Fruit fly (Drosophila melanogaster) whole organism, embryonic: ENCODE results near the gene jus.

Experiments
- Bgb ChIP-seq: fragments of 200-800 bp; sonication (Bioruptor generic); IDR thresholded peaks from 2 replicates; pipeline ENCODE4 v1.3.6; 2022; ENCODE audit warnings: missing biosample characterization, missing genetic modification characterization; ENCODE audit not compliant: partially characterized antibody
- Bteb2 ChIP-seq: fragments of 200-800 bp; sonication (Bioruptor generic); optimal IDR thresholded peaks from 2 replicates; lab custom pipeline; 2016; ENCODE audit warnings: missing biosample characterization, missing genetic modification characterization
- CG10209 ChIP-seq: fragments of 200-800 bp; sonication (Bioruptor generic); optimal IDR thresholded peaks from 3 replicates; lab custom pipeline; 2017; ENCODE audit warnings: missing biosample characterization, mild to moderate bottlenecking, missing genetic modification characterization, missing genetic modification reagents
- CG10462 ChIP-seq: fragments of 200-800 bp; sonication (Bioruptor generic); optimal IDR thresholded peaks from 2 replicates; lab custom pipeline; 2016; ENCODE audit warnings: missing biosample characterization, missing genetic modification characterization
- CG11456 ChIP-seq: fragments of 200-800 bp; sonication (Bioruptor generic); IDR thresholded peaks from 3 replicates; pipeline ENCODE4 v1.3.6; 2022; ENCODE audit warnings: missing biosample characterization, missing genetic modification characterization
- CG12236 ChIP-seq: fragments of 200-800 bp; sonication (Bioruptor generic); optimal IDR thresholded peaks from 2 replicates; lab custom pipeline; 2016; ENCODE audit warnings: missing biosample characterization, missing genetic modification characterization
- CG14050 ChIP-seq: fragments of 200-800 bp; sonication (Bioruptor generic); IDR thresholded peaks from 3 replicates; pipeline ENCODE4 v1.3.6; 2022; ENCODE audit warnings: missing biosample characterization, missing genetic modification characterization
- CG1603 ChIP-seq: fragments of 200-800 bp; sonication (Bioruptor generic); optimal IDR thresholded peaks from 2 replicates; lab custom pipeline; 2019; ENCODE audit warnings: missing biosample characterization, mild to moderate bottlenecking, missing genetic modification characterization, moderate library complexity
- CG16779 ChIP-seq: fragments of 200-800 bp; sonication (Bioruptor generic); IDR thresholded peaks from 2 replicates; pipeline ENCODE4 v1.3.6; 2022; ENCODE audit warnings: missing biosample characterization, missing genetic modification characterization
- CG17328 ChIP-seq: fragments of 200-800 bp; sonication (Bioruptor generic); IDR thresholded peaks from 2 replicates; pipeline ENCODE4 v1.3.6; 2022; ENCODE audit warnings: missing biosample characterization, missing genetic modification characterization
- CG17829 ChIP-seq: fragments of 200-800 bp; optimal IDR thresholded peaks from 2 replicates; lab custom pipeline; 2019; ENCODE audit warnings: missing biosample characterization, mild to moderate bottlenecking, missing genetic modification characterization, moderate library complexity
- CG18599 ChIP-seq: fragments of 200-800 bp; sonication (Bioruptor generic); optimal IDR thresholded peaks from 3 replicates; lab custom pipeline; 2017; ENCODE audit warnings: missing biosample characterization, missing genetic modification characterization, mild to moderate bottlenecking, moderate library complexity, missing genetic modification reagents
- CG18619 ChIP-seq: fragments of 200-800 bp; sonication (Bioruptor generic); optimal IDR thresholded peaks from 3 replicates; lab custom pipeline; 2017; ENCODE audit warnings: missing biosample characterization, mild to moderate bottlenecking, missing genetic modification characterization
- CG18764 ChIP-seq: fragments of 200-800 bp; sonication (Bioruptor generic); optimal IDR thresholded peaks from 3 replicates; lab custom pipeline; 2016; ENCODE audit warnings: missing biosample characterization, missing genetic modification characterization
- CG3281 ChIP-seq: fragments of 200-800 bp; sonication (Bioruptor generic); optimal IDR thresholded peaks from 3 replicates; lab custom pipeline; 2017; ENCODE audit warnings: missing biosample characterization, mild to moderate bottlenecking, missing genetic modification characterization
- CG4282 ChIP-seq: fragments of 200-800 bp; sonication (Bioruptor generic); optimal IDR thresholded peaks from 2 replicates; lab custom pipeline; 2016; ENCODE audit warnings: missing biosample characterization, missing genetic modification characterization
- CG4424 ChIP-seq: fragments of 200-800 bp; sonication (Bioruptor generic); optimal IDR thresholded peaks from 3 replicates; lab custom pipeline; 2016; ENCODE audit warnings: missing biosample characterization, missing genetic modification characterization
- CG5953 ChIP-seq: fragments of 200-800 bp; sonication (Bioruptor generic); IDR thresholded peaks from 2 replicates; pipeline ENCODE4 v1.3.6; 2022; ENCODE audit warnings: missing biosample characterization, missing genetic modification characterization
- CG6254 ChIP-seq: fragments of 200-800 bp; sonication (Bioruptor generic); optimal IDR thresholded peaks from 3 replicates; lab custom pipeline; 2017; ENCODE audit warnings: mild to moderate bottlenecking, missing biosample characterization, missing genetic modification reagents, missing genetic modification characterization
- CG6654 ChIP-seq: fragments of 200-800 bp; sonication (Bioruptor generic); optimal IDR thresholded peaks from 2 replicates; lab custom pipeline; 2017; ENCODE audit warnings: missing biosample characterization, mild to moderate bottlenecking, missing genetic modification characterization
- CG6683 ChIP-seq: fragments of 200-800 bp; sonication (Bioruptor generic); optimal IDR thresholded peaks from 2 replicates; lab custom pipeline; 2017; ENCODE audit warnings: missing biosample characterization, mild to moderate bottlenecking, missing genetic modification characterization, missing genetic modification reagents
- CG7745 ChIP-seq: fragments of 200-800 bp; sonication (Bioruptor generic); optimal IDR thresholded peaks from 2 replicates; lab custom pipeline; 2018; ENCODE audit warnings: missing biosample characterization, mild to moderate bottlenecking, missing genetic modification characterization, moderate library complexity
- CG7839 ChIP-seq: fragments of 200-800 bp; sonication (Bioruptor generic); optimal IDR thresholded peaks from 3 replicates; lab custom pipeline; 2018; ENCODE audit warnings: missing biosample characterization, mild to moderate bottlenecking, missing genetic modification characterization, moderate library complexity
- CG7928 ChIP-seq: fragments of 200-800 bp; sonication (Bioruptor generic); optimal IDR thresholded peaks from 2 replicates; lab custom pipeline; 2017; ENCODE audit warnings: missing biosample characterization, mild to moderate bottlenecking, missing genetic modification characterization
- CG8089 ChIP-seq: fragments of 200-800 bp; sonication (Bioruptor generic); optimal IDR thresholded peaks from 3 replicates; lab custom pipeline; 2016; ENCODE audit warnings: missing biosample characterization, missing genetic modification characterization
- CG9727 ChIP-seq: fragments of 200-800 bp; sonication (Bioruptor generic); optimal IDR thresholded peaks from 3 replicates; lab custom pipeline; 2017; ENCODE audit warnings: missing biosample characterization, mild to moderate bottlenecking, missing genetic modification characterization
- CG9932 ChIP-seq: fragments of 200-800 bp; sonication (Bioruptor generic); IDR thresholded peaks from 2 replicates; pipeline ENCODE4 v1.3.6; 2022; ENCODE audit warnings: missing biosample characterization, missing genetic modification characterization
- Fer2 ChIP-seq: fragments of 200-800 bp; sonication (Bioruptor generic); optimal IDR thresholded peaks from 2 replicates; lab custom pipeline; 2018; ENCODE audit warnings: missing biosample characterization, mild to moderate bottlenecking, missing genetic modification characterization, moderate library complexity
- Fer3 ChIP-seq: fragments of 200-800 bp; sonication (Bioruptor generic); optimal IDR thresholded peaks from 2 replicates; lab custom pipeline; 2018; ENCODE audit warnings: missing biosample characterization, mild to moderate bottlenecking, missing genetic modification characterization, moderate library complexity
- Lpt ChIP-seq: fragments of >200 bp; optimal IDR thresholded peaks from 2 replicates; lab custom pipeline; 2018; ENCODE audit warnings: missing biosample characterization, missing genetic modification characterization
- Max ChIP-seq: fragments of 200-800 bp; sonication (Bioruptor generic); optimal IDR thresholded peaks from 2 replicates; lab custom pipeline; 2016; ENCODE audit warnings: missing biosample characterization, mild to moderate bottlenecking, missing genetic modification characterization
- PHDP ChIP-seq: fragments of 200-800 bp; sonication (Bioruptor generic); optimal IDR thresholded peaks from 3 replicates; lab custom pipeline; 2018; ENCODE audit warnings: missing biosample characterization, mild to moderate bottlenecking, missing genetic modification characterization, moderate library complexity
- Scr ChIP-seq: fragments of 200-800 bp; sonication (Bioruptor generic); IDR thresholded peaks from 2 replicates; pipeline ENCODE4 v1.3.6; 2022; ENCODE audit warnings: missing biosample characterization, missing genetic modification characterization; ENCODE audit not compliant: partially characterized antibody
- Tbp ChIP-seq: fragments of >200 bp; optimal IDR thresholded peaks from 2 replicates; lab custom pipeline; 2018; ENCODE audit warnings: missing biosample characterization, missing genetic modification characterization
- Trl ChIP-seq, 3 experiments: fragments of >200 bp in 2 of 3; fragments of 200-800 bp in 1 of 3; sonication (Bioruptor generic) in 1 of 3; optimal IDR thresholded peaks; 2 replicates in 1 of 3; 3 replicates in 2 of 3; lab custom pipeline; 2016 to 2017; ENCODE audit warnings: missing biosample characterization in 1 of 3, missing genetic modification characterization in 1 of 3
- ase ChIP-seq: fragments of 200-800 bp; sonication (Bioruptor generic); IDR thresholded peaks from 3 replicates; pipeline ENCODE4 v1.3.6; 2022; ENCODE audit warnings: missing biosample characterization, missing genetic modification characterization
- bcd ChIP-seq: fragments of 200-800 bp; sonication (Bioruptor generic); optimal IDR thresholded peaks from 2 replicates; lab custom pipeline; 2017; ENCODE audit warnings: missing biosample characterization, mild to moderate bottlenecking, missing genetic modification characterization
- chm ChIP-seq: fragments of 200-800 bp; sonication (Bioruptor generic); IDR thresholded peaks from 2 replicates; pipeline ENCODE4 v1.3.6; 2022; ENCODE audit warnings: missing biosample characterization, missing genetic modification characterization
- chn ChIP-seq: fragments of 200-800 bp; sonication (Bioruptor generic); optimal IDR thresholded peaks from 2 replicates; lab custom pipeline; 2016; ENCODE audit warnings: missing biosample characterization, missing genetic modification characterization
- cwo ChIP-seq: fragments of 200-800 bp; sonication (Bioruptor generic); optimal IDR thresholded peaks from 3 replicates; lab custom pipeline; 2017; ENCODE audit warnings: missing biosample characterization, missing genetic modification characterization, mild to moderate bottlenecking, moderate library complexity, missing genetic modification reagents
- danr ChIP-seq: fragments of 200-800 bp; sonication (Bioruptor generic); IDR thresholded peaks from 2 replicates; pipeline ENCODE4 v1.3.6; 2022; ENCODE audit warnings: missing biosample characterization, missing genetic modification characterization
- fd96Cb ChIP-seq: fragments of 200-800 bp; sonication (Bioruptor generic); optimal IDR thresholded peaks from 2 replicates; lab custom pipeline; 2018; ENCODE audit warnings: missing biosample characterization, mild to moderate bottlenecking, missing genetic modification characterization, moderate library complexity
- fru ChIP-seq: fragments of >200 bp; optimal IDR thresholded peaks from 2 replicates; lab custom pipeline; 2017
- hb ChIP-seq: fragments of 200-800 bp; sonication (Bioruptor generic); IDR thresholded peaks from 3 replicates; pipeline ENCODE4 v1.3.6; 2022; ENCODE audit warnings: missing biosample characterization, missing genetic modification characterization; ENCODE audit not compliant: partially characterized antibody
- insv ChIP-seq, 2 experiments: fragments of 200-800 bp; sonication (Bioruptor generic); optimal IDR thresholded peaks; 3 replicates each; lab custom pipeline; 2016 to 2018; ENCODE audit warnings: missing biosample characterization in 2 of 2, missing genetic modification characterization in 2 of 2
- maf-S ChIP-seq: fragments of 200-800 bp; sonication (Bioruptor generic); optimal IDR thresholded peaks from 2 replicates; lab custom pipeline; 2016; ENCODE audit warnings: missing biosample characterization, missing genetic modification characterization
- row ChIP-seq: fragments of 200-800 bp; sonication (Bioruptor generic); IDR thresholded peaks from 3 replicates; pipeline ENCODE4 v1.3.6; 2022; ENCODE audit warnings: missing biosample characterization, missing genetic modification characterization
- tx ChIP-seq: fragments of 200-800 bp; sonication (Bioruptor generic); optimal IDR thresholded peaks from 2 replicates; lab custom pipeline; 2016; ENCODE audit warnings: missing biosample characterization, missing genetic modification characterization
- zfh1 ChIP-seq: fragments of 200-800 bp; sonication (Bioruptor generic); IDR thresholded peaks from 3 replicates; pipeline ENCODE4 v1.3.6; 2022; ENCODE audit warnings: missing biosample characterization, missing genetic modification characterization

Gene jus

DNA sequence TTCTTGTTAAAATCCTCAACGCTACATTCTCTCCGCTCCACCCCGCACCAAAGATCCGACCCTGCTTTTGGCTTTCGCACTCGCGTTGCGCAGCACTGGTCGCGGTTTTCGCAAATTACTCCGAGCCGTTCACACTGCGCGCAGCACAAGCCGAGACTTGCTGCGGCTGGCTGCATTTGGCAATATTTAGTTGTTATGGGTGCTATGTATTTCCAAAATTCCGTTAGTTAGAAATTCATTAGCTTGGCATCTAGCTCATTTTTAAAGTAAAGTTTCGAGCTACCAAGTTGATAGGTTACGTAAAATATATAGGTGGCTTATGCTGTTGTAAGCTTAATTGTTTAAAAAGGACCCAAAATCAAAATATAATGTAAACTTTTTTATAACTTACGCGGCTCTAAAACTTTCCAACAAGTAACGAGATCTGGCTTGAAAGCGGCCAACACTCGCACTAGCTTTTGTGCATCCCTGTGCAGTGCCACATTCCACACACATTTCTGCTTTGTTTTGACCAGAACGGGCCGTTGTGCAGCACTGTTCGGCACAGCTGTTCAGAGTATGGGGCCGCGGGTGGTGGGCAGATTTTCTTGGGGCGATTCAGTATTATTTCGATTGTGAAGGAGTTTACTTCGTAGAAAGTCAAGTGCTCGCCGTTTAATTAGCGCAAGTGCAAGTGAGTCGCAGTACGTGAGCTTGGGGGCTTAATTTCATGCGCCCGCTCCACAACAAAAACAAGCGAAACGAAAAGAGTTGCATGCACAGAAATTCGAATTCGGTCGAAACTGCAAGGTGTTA is 71.8 kb downstream of the jus start, which contains the start of the genes yem and Ctl2 (continued):
- peak; percentile 72 for TF ChIP-seq CG17829 (tag; lab: Kevin White, UChicago)
- peak; percentile 76 for TF ChIP-seq bcd (GFP tag; lab: Kevin White, UChicago)
- TF ChIP-seq CG7745 (tag; lab: Kevin White, UChicago), result peak; percentile 4
- no peak for TF ChIP-seq CG6254 (GFP tag; lab: Kevin White, UChicago)
- peak; percentile 79 for TF ChIP-seq CG18619 (GFP tag; lab: Kevin White, UChicago)
- peak; percentile 75 for TF ChIP-seq zfh1
- TF ChIP-seq insv (GFP tag; optimal IDR thresholded peaks at IDR 0.05; lab: Kevin White, UChicago), result peak; percentile 13 to 38
- peak; percentile 55 for TF ChIP-seq CG4282
- no peak; the same call in 2 of the 3 replicates for TF ChIP-seq CG14050 (GFP tag; lab: Robert Waterston, UW)
- peak; percentile 25 for TF ChIP-seq cwo (GFP tag; lab: Kevin White, UChicago)
- TF ChIP-seq hb (GFP tag; lab: Robert Waterston, UW), result no peak
- TF ChIP-seq CG1603 (tag; lab: Kevin White, UChicago), result peak; percentile 66
- TF ChIP-seq Trl (optimal IDR thresholded peaks at IDR 0.05; lab: Kevin White, UChicago), result no peak
- TF ChIP-seq Trl (GFP tag; optimal IDR thresholded peaks at IDR 0.05; lab: Kevin White, UChicago), result peak; percentile 83
- TF ChIP-seq CG12236 (GFP tag; lab: Kevin White, UChicago), result peak; percentile 46
- no peak for TF ChIP-seq Lpt (GFP tag; lab: Kevin White, UChicago)
- peak; percentile 2 for TF ChIP-seq CG6683 (GFP tag; lab: Kevin White, UChicago)
- peak; percentile 79 for TF ChIP-seq maf-S (GFP tag; lab: Kevin White, UChicago)
- peak; percentile 69 for TF ChIP-seq CG18599 (GFP tag; lab: Kevin White, UChicago)
- no peak for TF ChIP-seq CG5953
- TF ChIP-seq danr (GFP tag; lab: Robert Waterston, UW), result no peak
- peak; percentile 63 for TF ChIP-seq CG8089 (GFP tag; lab: Kevin White, UChicago)
- TF ChIP-seq Fer2 (tag; lab: Kevin White, UChicago), result no peak
- TF ChIP-seq CG7928, result peak; percentile 95
- TF ChIP-seq CG10462 (GFP tag; lab: Kevin White, UChicago), result peak; percentile 28
- peak; percentile 39 for TF ChIP-seq Fer3
- TF ChIP-seq ase (GFP tag; lab: Robert Waterston, UW), result no peak; the same call in 2 of the 3 replicates
- TF ChIP-seq CG10209 (GFP tag; lab: Kevin White, UChicago), result peak; percentile 46
- TF ChIP-seq CG16779 (GFP tag; lab: Robert Waterston, UW), result peak; percentile 36; the same call in 1 of the 2 replicates
- TF ChIP-seq Max (GFP tag; lab: Kevin White, UChicago), result peak; percentile 81
- TF ChIP-seq CG11456 (GFP tag; lab: Robert Waterston, UW), result peak; percentile 81
- peak; percentile 18 for TF ChIP-seq CG17328 (GFP tag; lab: Robert Waterston, UW)
- peak; percentile 44 for TF ChIP-seq fd96Cb
- peak; percentile 76 for TF ChIP-seq chn (GFP tag; lab: Kevin White, UChicago)
- TF ChIP-seq fru, result no peak
- peak; percentile 59 for TF ChIP-seq CG7839 (tag; lab: Kevin White, UChicago)
- peak; percentile 56 for TF ChIP-seq PHDP (tag; lab: Kevin White, UChicago)
- TF ChIP-seq CG18764 (GFP tag; lab: Kevin White, UChicago), result peak; percentile 43
- TF ChIP-seq CG9932, result peak; percentile 90
- TF ChIP-seq CG4424 (GFP tag; lab: Kevin White, UChicago), result peak; percentile 77
- peak; percentile 73 for TF ChIP-seq CG9727 (GFP tag; lab: Kevin White, UChicago)
- TF ChIP-seq chm, result peak; percentile 50; the same call in 1 of the 2 replicates
- peak; percentile 34; the same call in 1 of the 2 replicates for TF ChIP-seq Bgb
- peak; percentile 24 for TF ChIP-seq Tbp (GFP tag; lab: Kevin White, UChicago)
- peak; percentile 88 for TF ChIP-seq row (GFP tag; lab: Robert Waterston, UW)
- TF ChIP-seq tx (GFP tag; lab: Kevin White, UChicago), result peak; percentile 86
- peak; percentile 73 for TF ChIP-seq Bteb2 (GFP tag; lab: Kevin White, UChicago)
- peak; percentile 61 for TF ChIP-seq CG3281 (GFP tag; lab: Kevin White, UChicago)
- peak; percentile 36 for TF ChIP-seq CG6654
- TF ChIP-seq Scr (GFP tag; lab: Robert Waterston, UW), result no peak
